Worm (Caenorhabditis elegans) whole organism, L4/young adult: ENCODE measurements around the gene F56C3.7.

Experiments used
- dao-5 ChIP-seq: sonication (generic microtip); optimal IDR thresholded peaks from 2 replicates; lab custom pipeline; 2016; ENCODE audit warnings: missing genotype, missing genetic modification characterization, moderate library complexity, missing compliant biosample characterization
- him-1 ChIP-seq: sonication (generic microtip); optimal IDR thresholded peaks from 2 replicates; lab custom pipeline; 2016; ENCODE audit warnings: missing genotype, missing genetic modification reagents, missing genetic modification characterization, missing compliant biosample characterization

DNA sequence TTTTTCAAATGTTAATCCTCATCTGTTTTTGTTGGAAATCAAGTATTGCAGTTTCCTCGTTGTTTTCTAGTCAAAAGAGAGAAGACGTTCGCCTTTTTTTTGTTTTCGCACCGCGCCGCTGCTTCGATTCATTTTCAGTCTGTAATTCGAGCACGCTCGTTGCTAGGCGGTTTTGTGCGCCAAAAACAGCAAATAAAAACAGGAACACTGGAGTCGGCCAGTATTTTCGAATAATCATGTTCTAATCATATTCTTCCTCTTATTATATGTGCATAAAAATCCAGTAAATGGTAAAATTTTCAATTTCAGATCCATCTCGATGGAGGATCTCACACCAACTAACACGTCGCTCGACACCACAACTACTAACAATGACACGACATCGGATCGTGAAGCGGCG, 49.5 kb downstream of the F56C3.7 start, which contains the start of gene pdk-1:
- TF ChIP-seq him-1 (tag; lab: Kevin White, UChicago) (no peak), dao-5 (tag; lab: Kevin White, UChicago) (no peak)
